Worm (Caenorhabditis elegans) whole organism, L4 larva: ENCODE data around the gene usp-4.
A peak's percentile ranks its signal among the peaks of the same experiment; 100 is the strongest.

ENCODE experiments used
- F10B5.3 ChIP-seq: sonication (generic microtip); optimal IDR thresholded peaks from 2 replicates; lab custom pipeline; 2016; ENCODE audit warnings: mild to moderate bottlenecking, missing genetic modification characterization, missing compliant biosample characterization
- F26F4.8 ChIP-seq: fragments of 200-800 bp; sonication (Bioruptor generic); conservative IDR thresholded peaks from 2 replicates; pipeline ENCODE4 v1.3.6; 2022; ENCODE audit warnings: missing genetic modification characterization, missing compliant biosample characterization
- F37D6.2 ChIP-seq: sonication (generic microtip); optimal IDR thresholded peaks from 2 replicates; lab custom pipeline; 2016; ENCODE audit warnings: mild to moderate bottlenecking, missing genetic modification characterization, missing compliant biosample characterization
- F44E2.7 ChIP-seq: fragments of 200-800 bp; sonication (Bioruptor generic); IDR thresholded peaks from 2 replicates; pipeline ENCODE4 v2.1.2; 2022; ENCODE audit warnings: missing genetic modification characterization, missing compliant biosample characterization
- R02D3.7 ChIP-seq: fragments of 150-350 bp; sonication (generic microtip); optimal IDR thresholded peaks from 3 replicates; lab custom pipeline; 2014; ENCODE audit warnings: missing biosample characterization, missing genetic modification characterization
- T20F7.1 ChIP-seq: fragments of 200-800 bp; sonication (Bioruptor generic); optimal IDR thresholded peaks from 2 replicates; lab custom pipeline; 2018; ENCODE audit warnings: mild to moderate bottlenecking, missing genetic modification characterization, missing compliant biosample characterization
- Y5F2A.4 ChIP-seq: fragments of 200-800 bp; sonication (Bioruptor generic); optimal IDR thresholded peaks from 2 replicates; lab custom pipeline; 2018; ENCODE audit warnings: mild to moderate bottlenecking, missing genetic modification characterization, missing compliant biosample characterization
- ZK337.2 ChIP-seq: fragments of 200-800 bp; sonication (Bioruptor generic); IDR thresholded peaks from 2 replicates; pipeline ENCODE4 v1.3.6; 2022; ENCODE audit warnings: missing genetic modification reagents, missing genetic modification characterization, missing compliant biosample characterization
- ZK546.5 ChIP-seq, 2 experiments: sonication (generic microtip); optimal IDR thresholded peaks; 2 replicates each; lab custom pipeline; 2017; ENCODE audit warnings: missing biosample characterization in 2 of 2, missing genetic modification characterization in 2 of 2
- ama-1 ChIP-seq: fragments of 150-350 bp; optimal IDR thresholded peaks from 2 replicates; lab custom pipeline; 2014; ENCODE audit warnings: inconsistent platforms, mixed read lengths
- arid-1 ChIP-seq: fragments of 200-800 bp; sonication (Bioruptor generic); conservative IDR thresholded peaks from 2 replicates; pipeline ENCODE4 v1.3.6; 2022; ENCODE audit warnings: missing genetic modification reagents, missing genetic modification characterization, missing compliant biosample characterization
- attf-4 ChIP-seq: sonication (generic microtip); optimal IDR thresholded peaks from 3 replicates; lab custom pipeline; 2017; ENCODE audit warnings: missing biosample characterization, missing genetic modification characterization
- ceh-20 ChIP-seq: fragments of 200-800 bp; sonication (Bioruptor generic); IDR thresholded peaks from 2 replicates; pipeline ENCODE4 v1.3.6; 2022; ENCODE audit warnings: missing genetic modification reagents, missing genetic modification characterization, missing compliant biosample characterization
- ceh-28 ChIP-seq: fragments of 150-350 bp; optimal IDR thresholded peaks from 2 replicates; lab custom pipeline; 2014; ENCODE audit warnings: missing biosample characterization, missing genetic modification reagents, missing genetic modification characterization
- ceh-32 ChIP-seq: sonication (generic microtip); optimal IDR thresholded peaks from 2 replicates; lab custom pipeline; 2016; ENCODE audit warnings: mild to moderate bottlenecking, missing genetic modification characterization, missing compliant biosample characterization; ENCODE audit not compliant: poor library complexity
- cey-2 ChIP-seq: sonication (generic microtip); optimal IDR thresholded peaks from 3 replicates; lab custom pipeline; 2017; ENCODE audit warnings: missing genetic modification characterization, mild to moderate bottlenecking, missing compliant biosample characterization, antibody characterized with exemption, borderline replicate concordance; ENCODE audit not compliant: insufficient read depth
- dmd-8 ChIP-seq: fragments of 200-800 bp; sonication (Bioruptor generic); IDR thresholded peaks from 2 replicates; pipeline ENCODE4 v1.3.6; 2022; ENCODE audit warnings: missing genetic modification characterization, missing compliant biosample characterization
- dpl-1 ChIP-seq: fragments of 150-350 bp; optimal IDR thresholded peaks from 2 replicates; lab custom pipeline; 2014; ENCODE audit warnings: missing biosample characterization, missing genetic modification reagents, missing genetic modification characterization
- duxl-1 ChIP-seq: sonication (generic microtip); optimal IDR thresholded peaks from 2 replicates; lab custom pipeline; 2016; ENCODE audit warnings: mild to moderate bottlenecking, missing genetic modification characterization, moderate library complexity, missing compliant biosample characterization; ENCODE audit not compliant: poor library complexity
- egl-43 ChIP-seq: fragments of 200-800 bp; sonication (Bioruptor generic); IDR thresholded peaks from 2 replicates; pipeline ENCODE4 v1.3.6; 2022; ENCODE audit warnings: missing genetic modification reagents, missing genetic modification characterization, missing compliant biosample characterization
- hif-1 ChIP-seq, 2 experiments: sonication (generic microtip); optimal IDR thresholded peaks; 2 replicates each; lab custom pipeline; 2016 to 2017; ENCODE audit warnings: missing compliant biosample characterization in 2 of 2, missing genetic modification characterization in 2 of 2, missing genetic modification reagents in 2 of 2, missing genotype in 2 of 2, mild to moderate bottlenecking in 1 of 2
- hlh-11 ChIP-seq: fragments of 200-800 bp; sonication (Bioruptor generic); optimal IDR thresholded peaks from 2 replicates; lab custom pipeline; 2018; ENCODE audit warnings: mild to moderate bottlenecking, missing genetic modification characterization, missing compliant biosample characterization
- hmg-1.1 ChIP-seq: fragments of 200-800 bp; sonication (Bioruptor generic); IDR thresholded peaks from 2 replicates; pipeline ENCODE4 v1.3.6; 2022; ENCODE audit warnings: missing genetic modification reagents, missing genetic modification characterization, missing compliant biosample characterization
- jun-1 ChIP-seq: fragments of 150-350 bp; optimal IDR thresholded peaks from 2 replicates; lab custom pipeline; 2014; ENCODE audit warnings: missing biosample characterization, missing genetic modification reagents, missing genetic modification characterization
- lin-13 ChIP-seq: fragments of 150-350 bp; optimal IDR thresholded peaks from 2 replicates; lab custom pipeline; 2014; ENCODE audit warnings: missing biosample characterization, missing genetic modification reagents, missing genetic modification characterization
- lin-15B ChIP-seq: fragments of 150-350 bp; sonication (generic microtip); optimal IDR thresholded peaks from 3 replicates; lab custom pipeline; 2014; ENCODE audit warnings: missing biosample characterization, missing genetic modification characterization
- lin-29 ChIP-seq: fragments of 200-800 bp; sonication (Bioruptor generic); IDR thresholded peaks from 2 replicates; pipeline ENCODE4 v1.3.6; 2022; ENCODE audit warnings: missing genetic modification reagents, missing genetic modification characterization, missing compliant biosample characterization
- lin-39 ChIP-seq: fragments of 150-350 bp; optimal IDR thresholded peaks from 2 replicates; lab custom pipeline; 2014; ENCODE audit warnings: missing biosample characterization, missing genetic modification reagents, missing genetic modification characterization
- lsy-2 ChIP-seq, 2 experiments: fragments of 150-350 bp in 1 of 2; sonication (generic microtip) in 1 of 2; optimal IDR thresholded peaks; 2 replicates each; lab custom pipeline; 2014 to 2017; ENCODE audit warnings: missing biosample characterization in 2 of 2, missing genetic modification characterization in 2 of 2
- madf-9 ChIP-seq: fragments of 200-800 bp; sonication (Bioruptor generic); conservative IDR thresholded peaks from 2 replicates; pipeline ENCODE4 v1.3.6; 2022; ENCODE audit warnings: missing genetic modification reagents, missing genetic modification characterization, missing compliant biosample characterization
- mdl-1 ChIP-seq, 2 experiments: fragments of 150-350 bp in 1 of 2; sonication (generic microtip) in 1 of 2; optimal IDR thresholded peaks; 2 replicates each; lab custom pipeline; 2014 to 2017; ENCODE audit warnings: missing biosample characterization in 2 of 2, missing genetic modification characterization in 2 of 2
- mes-2 ChIP-seq: sonication (generic microtip); optimal IDR thresholded peaks from 2 replicates; lab custom pipeline; 2016; ENCODE audit warnings: missing genotype, mild to moderate bottlenecking, missing genetic modification characterization, missing compliant biosample characterization; ENCODE audit not compliant: poor library complexity, severe bottlenecking
- nhr-102 ChIP-seq: sonication (generic microtip); optimal IDR thresholded peaks from 2 replicates; lab custom pipeline; 2016; ENCODE audit warnings: mild to moderate bottlenecking, missing genetic modification characterization, moderate library complexity, missing compliant biosample characterization
- nhr-111 ChIP-seq: fragments of 200-800 bp; sonication (Bioruptor generic); optimal IDR thresholded peaks from 2 replicates; lab custom pipeline; 2018; ENCODE audit warnings: mild to moderate bottlenecking, missing genetic modification characterization, missing compliant biosample characterization
- nhr-41 ChIP-seq: fragments of 200-800 bp; sonication (Bioruptor generic); IDR thresholded peaks from 2 replicates; pipeline ENCODE4 v1.3.6; 2022; ENCODE audit warnings: missing genetic modification reagents, missing genetic modification characterization, missing compliant biosample characterization
- nhr-42 ChIP-seq: fragments of 200-800 bp; sonication (Bioruptor generic); IDR thresholded peaks from 2 replicates; pipeline ENCODE4 v1.3.6; 2022; ENCODE audit warnings: missing genetic modification characterization, missing compliant biosample characterization
- nhr-6 ChIP-seq: fragments of 150-350 bp; optimal IDR thresholded peaks from 2 replicates; lab custom pipeline; 2014; ENCODE audit warnings: missing biosample characterization, missing genetic modification characterization
- nhr-77 ChIP-seq: fragments of 150-350 bp; optimal IDR thresholded peaks from 2 replicates; lab custom pipeline; 2014; ENCODE audit warnings: missing biosample characterization, missing genetic modification characterization
- pha-4 ChIP-seq, 2 experiments: fragments of 150-350 bp in 1 of 2; fragments of 200-800 bp in 1 of 2; sonication (Bioruptor generic) in 1 of 2; IDR thresholded peaks in 1 of 2; optimal IDR thresholded peaks in 1 of 2; 2 replicates each; pipeline versions ENCODE4 v1.3.6 to Lab custom; 2014 to 2022; ENCODE audit warnings: missing genetic modification characterization in 2 of 2, missing genetic modification reagents in 2 of 2, missing biosample characterization in 1 of 2, missing compliant biosample characterization in 1 of 2
- pqm-1 ChIP-seq: sonication (generic microtip); optimal IDR thresholded peaks from 2 replicates; lab custom pipeline; 2017; ENCODE audit warnings: missing biosample characterization, missing genetic modification characterization
- rbr-2 ChIP-seq: sonication (generic microtip); optimal IDR thresholded peaks from 2 replicates; lab custom pipeline; 2016; ENCODE audit warnings: missing genotype, missing genetic modification characterization, missing compliant biosample characterization
- saeg-2 ChIP-seq: fragments of 200-800 bp; sonication (Bioruptor generic); IDR thresholded peaks from 2 replicates; pipeline ENCODE4 v1.3.6; 2022; ENCODE audit warnings: missing genetic modification reagents, missing genetic modification characterization, missing compliant biosample characterization
- sdz-12 ChIP-seq: fragments of 200-800 bp; sonication (Bioruptor generic); optimal IDR thresholded peaks from 2 replicates; lab custom pipeline; 2018; ENCODE audit warnings: mild to moderate bottlenecking, missing genetic modification characterization, missing compliant biosample characterization
- set-16 ChIP-seq: fragments of 200-800 bp; sonication (Bioruptor generic); IDR thresholded peaks from 2 replicates; pipeline ENCODE4 v1.3.6; 2022; ENCODE audit warnings: missing genetic modification reagents, missing genetic modification characterization, missing compliant biosample characterization
- snpc-4 ChIP-seq: fragments of 150-350 bp; optimal IDR thresholded peaks from 2 replicates; lab custom pipeline; 2014; ENCODE audit warnings: missing biosample characterization, missing genetic modification characterization
- tra-1 ChIP-seq: fragments of 200-800 bp; sonication (Bioruptor generic); IDR thresholded peaks from 2 replicates; pipeline ENCODE4 v1.3.6; 2022; ENCODE audit warnings: missing genetic modification reagents, missing genetic modification characterization, missing compliant biosample characterization
- unc-39 ChIP-seq: sonication (generic microtip); optimal IDR thresholded peaks from 2 replicates; lab custom pipeline; 2017; ENCODE audit warnings: missing biosample characterization, missing genetic modification characterization
- vab-7 ChIP-seq: fragments of 200-800 bp; sonication (Bioruptor generic); IDR thresholded peaks from 2 replicates; pipeline ENCODE4 v1.3.6; 2022; ENCODE audit warnings: missing genetic modification reagents, missing genetic modification characterization, missing compliant biosample characterization
- zfp-3 ChIP-seq: fragments of 200-800 bp; sonication (Bioruptor generic); conservative IDR thresholded peaks from 2 replicates; pipeline ENCODE4 v1.3.6; 2022; ENCODE audit warnings: missing genetic modification reagents, missing genetic modification characterization, missing compliant biosample characterization
- ztf-7 ChIP-seq: fragments of 150-350 bp; optimal IDR thresholded peaks from 2 replicates; lab custom pipeline; 2014; ENCODE audit warnings: missing biosample characterization, missing genetic modification characterization

usp-4 gene

ce11 chrIV:6785873-6786272 is 28.8 kb downstream of the usp-4 start (continued):
- 0 out of 2 replicates have a peak, but pooled peaks have one; percentile 64 for TF ChIP-seq egl-43 (GFP tag; lab: Robert Waterston, UW)
- TF ChIP-seq lin-39 (tag; lab: Kevin White, UChicago) = no peak
- TF ChIP-seq nhr-42 (GFP tag; lab: Robert Waterston, UW) = no peak
- TF ChIP-seq nhr-41 (GFP tag; lab: Robert Waterston, UW) = no peak
- TF ChIP-seq F44E2.7 (GFP tag; lab: Robert Waterston, UW) = no peak
- peak in 1 of 2 experiments; percentile 76 for TF ChIP-seq lsy-2 (tag; optimal IDR thresholded peaks at IDR 0.05; lab: Kevin White, UChicago)
- no peak for TF ChIP-seq R02D3.7 (tag; lab: Kevin White, UChicago)
- TF ChIP-seq duxl-1 (tag; lab: Kevin White, UChicago) = no peak
- TF ChIP-seq cey-2 (tag; lab: Kevin White, UChicago) = no peak
- peak in 1 of 2 experiments; percentile 49 for TF ChIP-seq hif-1 (tag; optimal IDR thresholded peaks at IDR 0.05; lab: Kevin White, UChicago)
- no peak for TF ChIP-seq ZK337.2 (GFP tag; lab: Robert Waterston, UW)
- TF ChIP-seq Y5F2A.4 (GFP tag; lab: Kevin White, UChicago) = no peak
- TF ChIP-seq madf-9 (GFP tag; lab: Robert Waterston, UW) = no peak
- TF ChIP-seq snpc-4 = no peak
- peak; percentile 38 for TF ChIP-seq F37D6.2 (tag; lab: Kevin White, UChicago)
- TF ChIP-seq lin-29 (GFP tag; lab: Robert Waterston, UW) = no peak
- no peak for TF ChIP-seq jun-1 (tag; lab: Kevin White, UChicago)
- TF ChIP-seq nhr-111 (GFP tag; lab: Kevin White, UChicago) = no peak
- TF ChIP-seq saeg-2 = no peak
- TF ChIP-seq lin-15B (tag; lab: Kevin White, UChicago) = no peak
- TF ChIP-seq ZK546.5 (tag; optimal IDR thresholded peaks at IDR 0.05; lab: Kevin White, UChicago) = no peak
- peak; percentile 49; the same call in 1 of the 2 replicates for TF ChIP-seq arid-1 (GFP tag; lab: Robert Waterston, UW)
- peak; percentile 34 for TF ChIP-seq ama-1
- TF ChIP-seq ztf-7 (tag; lab: Kevin White, UChicago) = peak; percentile 12
- TF ChIP-seq pha-4 (GFP tag; IDR thresholded peaks at IDR 0.05; lab: Robert Waterston, UW) = peak; percentile 64
- TF ChIP-seq pha-4 (tag; optimal IDR thresholded peaks at IDR 0.05; lab: Kevin White, UChicago) = peak; percentile 62
- no peak for TF ChIP-seq ceh-28 (tag; lab: Kevin White, UChicago)
- peak; percentile 5 for TF ChIP-seq pqm-1 (tag; lab: Kevin White, UChicago)
- peak; percentile 84 for TF ChIP-seq hmg-1.1 (GFP tag; lab: Robert Waterston, UW)
- peak; percentile 37 for TF ChIP-seq lin-13 (GFP tag; lab: Kevin White, UChicago)
- TF ChIP-seq sdz-12 = no peak
- peak; percentile 48 for TF ChIP-seq set-16
- no peak for TF ChIP-seq vab-7 (GFP tag; lab: Robert Waterston, UW)
- peak in 1 of 2 experiments; percentile 27 for TF ChIP-seq mdl-1 (tag; optimal IDR thresholded peaks at IDR 0.05; lab: Kevin White, UChicago)
- no peak for TF ChIP-seq F26F4.8
- TF ChIP-seq dmd-8 (GFP tag; lab: Robert Waterston, UW) = no peak
- peak; percentile 68 for TF ChIP-seq mes-2
- peak; percentile 18 for TF ChIP-seq nhr-102 (tag; lab: Kevin White, UChicago)
- TF ChIP-seq tra-1 (GFP tag; lab: Robert Waterston, UW) = peak; percentile 57; the same call in 1 of the 2 replicates
- no peak for TF ChIP-seq nhr-77
- no peak for TF ChIP-seq ceh-32 (tag; lab: Kevin White, UChicago)
- no peak for TF ChIP-seq attf-4
- no peak for TF ChIP-seq F10B5.3 (tag; lab: Kevin White, UChicago)
- peak; percentile 49 for TF ChIP-seq dpl-1 (GFP tag; lab: Kevin White, UChicago)
- TF ChIP-seq unc-39 (tag; lab: Kevin White, UChicago) = no peak
- peak; percentile 13 for TF ChIP-seq nhr-6 (tag; lab: Kevin White, UChicago)
- peak; percentile 54; the same call in 1 of the 2 replicates for TF ChIP-seq ceh-20 (GFP tag; lab: Robert Waterston, UW)
- TF ChIP-seq T20F7.1 (GFP tag; lab: Kevin White, UChicago) = peak; percentile 40
- peak; percentile 77 for TF ChIP-seq rbr-2 (tag; lab: Kevin White, UChicago)
- TF ChIP-seq hlh-11 (tag; lab: Kevin White, UChicago) = peak; percentile 90
- no peak for TF ChIP-seq zfp-3 (GFP tag; lab: Robert Waterston, UW)
